Worm (Caenorhabditis elegans) whole organism, mixed stage, embryonic: ENCODE measurements around the gene pen-2.
A peak's percentile ranks its signal among the peaks of the same experiment; 100 is the strongest.

Experiments used
- M03D4.4 ChIP-seq: sonication (generic microtip); optimal IDR thresholded peaks from 2 replicates; lab custom pipeline; 2017; ENCODE audit warnings: mild to moderate bottlenecking, missing genetic modification characterization, missing compliant biosample characterization
- bed-3 ChIP-seq: fragments of 200-800 bp; sonication (Bioruptor generic); optimal IDR thresholded peaks from 3 replicates; lab custom pipeline; 2018; ENCODE audit warnings: mild to moderate bottlenecking, missing genetic modification characterization, moderate library complexity, missing compliant biosample characterization
- blmp-1 ChIP-seq: fragments of 150-350 bp; optimal IDR thresholded peaks from 2 replicates; lab custom pipeline; 2014; ENCODE audit warnings: missing biosample characterization, missing genetic modification characterization
- ceh-39 ChIP-seq: fragments of 150-350 bp; optimal IDR thresholded peaks from 2 replicates; lab custom pipeline; 2014; ENCODE audit warnings: missing biosample characterization, missing genetic modification characterization
- ceh-43 ChIP-seq: fragments of 200-800 bp; sonication (Bioruptor generic); optimal IDR thresholded peaks from 2 replicates; lab custom pipeline; 2018; ENCODE audit warnings: mild to moderate bottlenecking, missing genetic modification characterization, moderate library complexity, missing compliant biosample characterization
- ceh-83 ChIP-seq: fragments of 200-800 bp; sonication (Bioruptor generic); optimal IDR thresholded peaks from 2 replicates; lab custom pipeline; 2018; ENCODE audit warnings: mild to moderate bottlenecking, missing genetic modification characterization, missing compliant biosample characterization
- ces-1 ChIP-seq: fragments of 150-350 bp; optimal IDR thresholded peaks from 2 replicates; lab custom pipeline; 2014; ENCODE audit warnings: missing biosample characterization, missing genetic modification reagents, missing genetic modification characterization
- drap-1 ChIP-seq: fragments of 200-800 bp; sonication (Bioruptor generic); optimal IDR thresholded peaks from 3 replicates; lab custom pipeline; 2018; ENCODE audit warnings: mild to moderate bottlenecking, missing genetic modification characterization, missing compliant biosample characterization
- elt-1 ChIP-seq: sonication (generic microtip); optimal IDR thresholded peaks from 2 replicates; lab custom pipeline; 2017; ENCODE audit warnings: missing genetic modification characterization, mild to moderate bottlenecking, missing compliant biosample characterization, antibody characterized with exemption, moderate library complexity, borderline replicate concordance; ENCODE audit not compliant: insufficient read depth
- elt-3 ChIP-seq: fragments of 150-350 bp; optimal IDR thresholded peaks from 2 replicates; lab custom pipeline; 2014; ENCODE audit warnings: missing biosample characterization, missing genetic modification characterization
- flh-1 ChIP-seq: fragments of 200-800 bp; sonication (Bioruptor generic); optimal IDR thresholded peaks from 2 replicates; lab custom pipeline; 2018; ENCODE audit warnings: mild to moderate bottlenecking, missing genetic modification characterization, moderate library complexity, missing compliant biosample characterization
- hlh-1 ChIP-seq: fragments of 150-350 bp; optimal IDR thresholded peaks from 2 replicates; lab custom pipeline; 2014; ENCODE audit warnings: missing biosample characterization, missing genetic modification reagents, missing genetic modification characterization
- lin-13 ChIP-seq: fragments of 150-350 bp; optimal IDR thresholded peaks from 2 replicates; lab custom pipeline; 2014; ENCODE audit warnings: missing biosample characterization, missing genetic modification characterization
- lsy-2 ChIP-seq: fragments of 150-350 bp; optimal IDR thresholded peaks from 2 replicates; lab custom pipeline; 2014; ENCODE audit warnings: missing biosample characterization, missing genetic modification characterization
- mab-5 ChIP-seq: fragments of 150-350 bp; optimal IDR thresholded peaks from 2 replicates; lab custom pipeline; 2014; ENCODE audit warnings: missing biosample characterization, missing genetic modification characterization
- nhr-12 ChIP-seq: fragments of 150-350 bp; optimal IDR thresholded peaks from 2 replicates; lab custom pipeline; 2014; ENCODE audit warnings: missing biosample characterization, missing genetic modification characterization
- nhr-2 ChIP-seq: fragments of 150-350 bp; optimal IDR thresholded peaks from 2 replicates; lab custom pipeline; 2014; ENCODE audit warnings: missing biosample characterization, missing genetic modification characterization
- nhr-76 ChIP-seq: sonication (generic microtip); optimal IDR thresholded peaks from 2 replicates; lab custom pipeline; 2017; ENCODE audit warnings: missing biosample characterization, missing genetic modification characterization
- pha-4 ChIP-seq: fragments of 150-350 bp; optimal IDR thresholded peaks from 2 replicates; lab custom pipeline; 2018; ENCODE audit warnings: missing biosample characterization, missing genetic modification reagents, missing genetic modification characterization
- snpc-4 ChIP-seq: fragments of 150-350 bp; optimal IDR thresholded peaks from 2 replicates; lab custom pipeline; 2014; ENCODE audit warnings: missing biosample characterization, missing genetic modification characterization
- sptf-1 ChIP-seq: sonication (generic microtip); optimal IDR thresholded peaks from 2 replicates; lab custom pipeline; 2017; ENCODE audit warnings: mild to moderate bottlenecking, missing genetic modification characterization, moderate library complexity, missing compliant biosample characterization
- tbx-8 ChIP-seq: fragments of 200-800 bp; sonication (Bioruptor generic); optimal IDR thresholded peaks from 2 replicates; lab custom pipeline; 2018; ENCODE audit warnings: mild to moderate bottlenecking, missing genetic modification characterization, moderate library complexity, missing compliant biosample characterization
- unc-120 ChIP-seq: sonication (generic microtip); optimal IDR thresholded peaks from 2 replicates; lab custom pipeline; 2017; ENCODE audit warnings: missing genetic modification characterization, missing compliant biosample characterization; ENCODE audit not compliant: poor library complexity, severe bottlenecking
- unc-62 ChIP-seq: fragments of 150-350 bp; optimal IDR thresholded peaks from 2 replicates; lab custom pipeline; 2014; ENCODE audit warnings: missing biosample characterization, missing genetic modification reagents, missing genetic modification characterization
- ztf-11 ChIP-seq: fragments of 150-350 bp; optimal IDR thresholded peaks from 2 replicates; lab custom pipeline; 2014; ENCODE audit warnings: missing biosample characterization, missing genetic modification characterization

Gene pen-2

ce11 chrIII:11391601-11392520 is 48.7 kb downstream of the pen-2 start:
- TF ChIP-seq ces-1 (GFP tag; lab: Kevin White, UChicago) (peak; percentile 65), hlh-1 (no peak)

ce11 chrIII:11392740-11393139 is 49.6 kb downstream of the pen-2 start:
- TF ChIP-seq ceh-83 (GFP tag; lab: Kevin White, UChicago) (no peak), pha-4 (tag; lab: Kevin White, UChicago) (no peak), snpc-4 (tag; lab: Kevin White, UChicago) (no peak), flh-1 (GFP tag; lab: Kevin White, UChicago) (no peak), tbx-8 (GFP tag; lab: Kevin White, UChicago) (no peak), lsy-2 (tag; lab: Kevin White, UChicago) (no peak), drap-1 (GFP tag; lab: Kevin White, UChicago) (no peak), ceh-39 (tag; lab: Kevin White, UChicago) (no peak), nhr-2 (tag; lab: Kevin White, UChicago) (no peak), bed-3 (GFP tag; lab: Kevin White, UChicago) (no peak), ceh-43 (GFP tag; lab: Kevin White, UChicago) (no peak), hlh-1 (no peak), elt-3 (tag; lab: Kevin White, UChicago) (no peak), sptf-1 (tag; lab: Kevin White, UChicago) (no peak), blmp-1 (tag; lab: Kevin White, UChicago) (no peak), nhr-76 (no peak), mab-5 (tag; lab: Kevin White, UChicago) (no peak), M03D4.4 (tag; lab: Kevin White, UChicago) (no peak)

- TF ChIP-seq nhr-76 (no peak), flh-1 (GFP tag; lab: Kevin White, UChicago) (no peak), elt-1 (tag; lab: Kevin White, UChicago) (no peak), nhr-12 (no peak), lin-13 (tag; lab: Kevin White, UChicago) (no peak), ces-1 (GFP tag; lab: Kevin White, UChicago) (no peak), ceh-83 (GFP tag; lab: Kevin White, UChicago) (no peak), blmp-1 (tag; lab: Kevin White, UChicago) (no peak), unc-62 (GFP tag; lab: Kevin White, UChicago) (no peak), ztf-11 (no peak), unc-120 (tag; lab: Kevin White, UChicago) (no peak)
Measured at ce11 chrIII:11393162-11393561, 50.0 kb downstream of the pen-2 start, which contains the start of gene nlp-21. nlp-21 (minus strand) TSS chrIII:11393262.
